Fruit fly (Drosophila melanogaster) whole organism, embryonic: ENCODE measurements around the gene CG34298.
A peak's percentile ranks its signal among the peaks of the same experiment; 100 is the strongest.

Experiments
- Atf-2 ChIP-seq: fragments of 200-800 bp; sonication (Bioruptor generic); optimal IDR thresholded peaks from 2 replicates; lab custom pipeline; 2016; ENCODE audit warnings: missing biosample characterization, missing genetic modification characterization
- Blimp-1 ChIP-seq: fragments of 200-800 bp; sonication (Bioruptor generic); optimal IDR thresholded peaks from 3 replicates; lab custom pipeline; 2018; ENCODE audit warnings: missing biosample characterization, missing genetic modification characterization, mild to moderate bottlenecking, moderate library complexity, missing genetic modification reagents
- CG12219 ChIP-seq: fragments of 200-800 bp; sonication (Bioruptor generic); optimal IDR thresholded peaks from 3 replicates; lab custom pipeline; 2018; ENCODE audit warnings: missing biosample characterization, mild to moderate bottlenecking, missing genetic modification characterization
- CG12744 ChIP-seq: fragments of 200-800 bp; sonication (Bioruptor generic); optimal IDR thresholded peaks from 2 replicates; lab custom pipeline; 2016; ENCODE audit warnings: missing biosample characterization, missing genetic modification characterization
- CG13296 ChIP-seq: fragments of 200-800 bp; sonication (Bioruptor generic); optimal IDR thresholded peaks from 3 replicates; lab custom pipeline; 2018; ENCODE audit warnings: missing biosample characterization, mild to moderate bottlenecking, missing genetic modification characterization
- CG13424 ChIP-seq: fragments of 200-800 bp; sonication (Bioruptor generic); optimal IDR thresholded peaks from 2 replicates; lab custom pipeline; 2019; ENCODE audit warnings: missing biosample characterization, mild to moderate bottlenecking, missing genetic modification characterization, moderate library complexity
- CG14441 ChIP-seq: fragments of 200-800 bp; sonication (Bioruptor generic); IDR thresholded peaks from 2 replicates; pipeline ENCODE4 v1.3.6; 2022; ENCODE audit warnings: missing biosample characterization, missing genetic modification characterization
- CG15479 ChIP-seq: fragments of 200-800 bp; sonication (Bioruptor generic); optimal IDR thresholded peaks from 3 replicates; lab custom pipeline; 2019; ENCODE audit warnings: missing biosample characterization, mild to moderate bottlenecking, missing genetic modification characterization, moderate library complexity
- CG15601 ChIP-seq: fragments of 200-800 bp; sonication (Bioruptor generic); optimal IDR thresholded peaks from 3 replicates; lab custom pipeline; 2019; ENCODE audit warnings: missing biosample characterization, mild to moderate bottlenecking, missing genetic modification characterization, moderate library complexity
- CG17361 ChIP-seq: fragments of 200-800 bp; sonication (Bioruptor generic); IDR thresholded peaks from 3 replicates; pipeline ENCODE4 v1.3.6; 2022; ENCODE audit warnings: missing biosample characterization, missing genetic modification characterization
- CG1832 ChIP-seq: fragments of 200-800 bp; sonication (Bioruptor generic); optimal IDR thresholded peaks from 2 replicates; lab custom pipeline; 2017; ENCODE audit warnings: missing biosample characterization, mild to moderate bottlenecking, missing genetic modification characterization, inconsistent platforms
- CG18599 ChIP-seq: fragments of 200-800 bp; sonication (Bioruptor generic); optimal IDR thresholded peaks from 3 replicates; lab custom pipeline; 2017; ENCODE audit warnings: missing biosample characterization, missing genetic modification characterization, mild to moderate bottlenecking, moderate library complexity, missing genetic modification reagents
- CG30403 ChIP-seq: fragments of 200-800 bp; sonication (Bioruptor generic); optimal IDR thresholded peaks from 3 replicates; lab custom pipeline; 2016; ENCODE audit warnings: missing biosample characterization, missing genetic modification characterization
- CG42726 ChIP-seq: fragments of 200-800 bp; sonication (Bioruptor generic); IDR thresholded peaks from 2 replicates; pipeline ENCODE4 v1.3.6; 2022; ENCODE audit warnings: missing biosample characterization, missing genetic modification characterization; ENCODE audit not compliant: partially characterized antibody
- CG4730 ChIP-seq: fragments of 200-800 bp; sonication (Bioruptor generic); IDR thresholded peaks from 2 replicates; pipeline ENCODE4 v1.3.6; 2022; ENCODE audit warnings: missing biosample characterization, missing genetic modification characterization
- CG6791 ChIP-seq: fragments of 200-800 bp; sonication (Bioruptor generic); IDR thresholded peaks from 3 replicates; pipeline ENCODE4 v1.3.6; 2022; ENCODE audit warnings: missing biosample characterization, missing genetic modification characterization; ENCODE audit not compliant: partially characterized antibody
- CG6854 ChIP-seq: fragments of 200-800 bp; sonication (Bioruptor generic); optimal IDR thresholded peaks from 3 replicates; lab custom pipeline; 2017; ENCODE audit warnings: missing biosample characterization, mild to moderate bottlenecking, missing genetic modification characterization
- CG7987 ChIP-seq: fragments of 200-800 bp; sonication (Bioruptor generic); optimal IDR thresholded peaks from 2 replicates; lab custom pipeline; 2018; ENCODE audit warnings: missing biosample characterization, mild to moderate bottlenecking, missing genetic modification characterization, moderate library complexity
- CG8359 ChIP-seq: fragments of 200-800 bp; sonication (Bioruptor generic); optimal IDR thresholded peaks from 2 replicates; lab custom pipeline; 2017; ENCODE audit warnings: missing biosample characterization, mild to moderate bottlenecking, missing genetic modification characterization, borderline replicate concordance
- CG8388 ChIP-seq: fragments of 200-800 bp; sonication (Bioruptor generic); optimal IDR thresholded peaks from 2 replicates; lab custom pipeline; 2019; ENCODE audit warnings: missing biosample characterization, mild to moderate bottlenecking, missing genetic modification characterization, moderate library complexity
- CG8944 ChIP-seq: fragments of 200-800 bp; sonication (Bioruptor generic); optimal IDR thresholded peaks from 3 replicates; lab custom pipeline; 2016; ENCODE audit warnings: missing biosample characterization, missing genetic modification characterization
- Dfd ChIP-seq, 2 experiments: fragments of >200 bp; optimal IDR thresholded peaks; 2 replicates each; lab custom pipeline; 2017; ENCODE audit warnings: missing biosample characterization in 2 of 2, missing genetic modification characterization in 2 of 2
- Dref ChIP-seq: fragments of 200-800 bp; sonication (Bioruptor generic); IDR thresholded peaks from 2 replicates; pipeline ENCODE4 v1.3.6; 2022; ENCODE audit warnings: missing biosample characterization, missing genetic modification characterization
- Ets65A ChIP-seq: fragments of 200-800 bp; sonication (Bioruptor generic); peaks from one replicate; lab custom pipeline; 2016; ENCODE audit warnings: missing biosample characterization, missing genetic modification characterization
- H2.0 ChIP-seq: fragments of 200-800 bp; sonication (Bioruptor generic); IDR thresholded peaks from 2 replicates; pipeline ENCODE4 v1.3.6; 2022; ENCODE audit warnings: missing biosample characterization, missing genetic modification characterization
- HLH54F ChIP-seq: fragments of 200-800 bp; sonication (Bioruptor generic); optimal IDR thresholded peaks from 3 replicates; lab custom pipeline; 2016; ENCODE audit warnings: missing biosample characterization, missing genetic modification characterization
- Hmr ChIP-seq: fragments of 200-800 bp; sonication (Bioruptor generic); optimal IDR thresholded peaks from 3 replicates; lab custom pipeline; 2017; ENCODE audit warnings: mild to moderate bottlenecking, missing biosample characterization, missing genetic modification reagents, missing genetic modification characterization
- Optix ChIP-seq: fragments of 200-800 bp; sonication (Bioruptor generic); IDR thresholded peaks from 3 replicates; pipeline ENCODE4 v1.3.6; 2022; ENCODE audit warnings: missing biosample characterization, missing genetic modification characterization
- PHDP ChIP-seq: fragments of 200-800 bp; sonication (Bioruptor generic); optimal IDR thresholded peaks from 3 replicates; lab custom pipeline; 2018; ENCODE audit warnings: missing biosample characterization, mild to moderate bottlenecking, missing genetic modification characterization, moderate library complexity
- Poxn ChIP-seq: fragments of 200-800 bp; sonication (Bioruptor generic); IDR thresholded peaks from 2 replicates; pipeline ENCODE4 v1.3.6; 2022; ENCODE audit warnings: missing biosample characterization, missing genetic modification characterization
- Spps ChIP-seq: fragments of 200-800 bp; sonication (Bioruptor generic); optimal IDR thresholded peaks from 2 replicates; lab custom pipeline; 2018; ENCODE audit warnings: missing biosample characterization, mild to moderate bottlenecking, missing genetic modification characterization
- abd-A ChIP-seq: fragments of 200-800 bp; sonication (Bioruptor generic); optimal IDR thresholded peaks from 3 replicates; lab custom pipeline; 2019; ENCODE audit warnings: missing biosample characterization, mild to moderate bottlenecking, missing genetic modification characterization, moderate library complexity
- ara ChIP-seq: fragments of 200-800 bp; sonication (Bioruptor generic); IDR thresholded peaks from 2 replicates; pipeline ENCODE4 v1.3.6; 2022; ENCODE audit warnings: missing biosample characterization, missing genetic modification characterization
- bbx ChIP-seq: fragments of 200-800 bp; sonication (Bioruptor generic); IDR thresholded peaks from 2 replicates; pipeline ENCODE4 v1.3.6; 2022; ENCODE audit warnings: missing biosample characterization, missing genetic modification characterization; ENCODE audit not compliant: partially characterized antibody
- chm ChIP-seq: fragments of 200-800 bp; sonication (Bioruptor generic); IDR thresholded peaks from 2 replicates; pipeline ENCODE4 v1.3.6; 2022; ENCODE audit warnings: missing biosample characterization, missing genetic modification characterization
- chn ChIP-seq: fragments of 200-800 bp; sonication (Bioruptor generic); optimal IDR thresholded peaks from 2 replicates; lab custom pipeline; 2016; ENCODE audit warnings: missing biosample characterization, missing genetic modification characterization
- cwo ChIP-seq: fragments of 200-800 bp; sonication (Bioruptor generic); optimal IDR thresholded peaks from 3 replicates; lab custom pipeline; 2017; ENCODE audit warnings: missing biosample characterization, missing genetic modification characterization, mild to moderate bottlenecking, moderate library complexity, missing genetic modification reagents
- en ChIP-seq: fragments of 200-800 bp; sonication (Bioruptor generic); optimal IDR thresholded peaks from 2 replicates; lab custom pipeline; 2016; ENCODE audit warnings: missing biosample characterization, missing genetic modification characterization
- eve ChIP-seq, 2 experiments: fragments of >200 bp; optimal IDR thresholded peaks; 2 replicates each; lab custom pipeline; 2017; ENCODE audit warnings: missing biosample characterization in 2 of 2, missing genetic modification characterization in 2 of 2
- grn ChIP-seq: fragments of 200-800 bp; sonication (Bioruptor generic); optimal IDR thresholded peaks from 3 replicates; lab custom pipeline; 2017; ENCODE audit warnings: missing biosample characterization, missing genetic modification characterization
- hkb ChIP-seq, 2 experiments: fragments of 200-800 bp in 1 of 2; fragments of >200 bp in 1 of 2; sonication (Bioruptor generic) in 1 of 2; IDR thresholded peaks in 1 of 2; optimal IDR thresholded peaks in 1 of 2; 2 replicates each; pipeline versions ENCODE4 v1.3.6 to Lab custom; 2017 to 2022; ENCODE audit warnings: missing biosample characterization in 1 of 2, missing genetic modification characterization in 1 of 2
- nerfin-2 ChIP-seq: fragments of 200-800 bp; sonication (Bioruptor generic); IDR thresholded peaks from 2 replicates; pipeline ENCODE4 v1.3.6; 2022; ENCODE audit warnings: missing biosample characterization, missing genetic modification characterization; ENCODE audit not compliant: partially characterized antibody
- pzg ChIP-seq: fragments of 200-800 bp; sonication (Bioruptor generic); optimal IDR thresholded peaks from 3 replicates; lab custom pipeline; 2018; ENCODE audit warnings: missing biosample characterization, mild to moderate bottlenecking, missing genetic modification characterization, moderate library complexity
- sens ChIP-seq: fragments of 200-800 bp; sonication (Bioruptor generic); peaks from one replicate; lab custom pipeline; 2016; ENCODE audit warnings: missing biosample characterization, missing genetic modification characterization
- sim ChIP-seq: fragments of 200-800 bp; sonication (Bioruptor generic); IDR thresholded peaks from 2 replicates; pipeline ENCODE4 v1.3.6; 2022; ENCODE audit warnings: missing biosample characterization, missing genetic modification characterization
- tup ChIP-seq: fragments of 200-800 bp; sonication (Bioruptor generic); optimal IDR thresholded peaks from 2 replicates; lab custom pipeline; 2016; ENCODE audit warnings: missing biosample characterization, mild to moderate bottlenecking, missing genetic modification characterization, moderate library complexity
- zfh1 ChIP-seq: fragments of 200-800 bp; sonication (Bioruptor generic); IDR thresholded peaks from 3 replicates; pipeline ENCODE4 v1.3.6; 2022; ENCODE audit warnings: missing biosample characterization, missing genetic modification characterization

Gene CG34298

DNA sequence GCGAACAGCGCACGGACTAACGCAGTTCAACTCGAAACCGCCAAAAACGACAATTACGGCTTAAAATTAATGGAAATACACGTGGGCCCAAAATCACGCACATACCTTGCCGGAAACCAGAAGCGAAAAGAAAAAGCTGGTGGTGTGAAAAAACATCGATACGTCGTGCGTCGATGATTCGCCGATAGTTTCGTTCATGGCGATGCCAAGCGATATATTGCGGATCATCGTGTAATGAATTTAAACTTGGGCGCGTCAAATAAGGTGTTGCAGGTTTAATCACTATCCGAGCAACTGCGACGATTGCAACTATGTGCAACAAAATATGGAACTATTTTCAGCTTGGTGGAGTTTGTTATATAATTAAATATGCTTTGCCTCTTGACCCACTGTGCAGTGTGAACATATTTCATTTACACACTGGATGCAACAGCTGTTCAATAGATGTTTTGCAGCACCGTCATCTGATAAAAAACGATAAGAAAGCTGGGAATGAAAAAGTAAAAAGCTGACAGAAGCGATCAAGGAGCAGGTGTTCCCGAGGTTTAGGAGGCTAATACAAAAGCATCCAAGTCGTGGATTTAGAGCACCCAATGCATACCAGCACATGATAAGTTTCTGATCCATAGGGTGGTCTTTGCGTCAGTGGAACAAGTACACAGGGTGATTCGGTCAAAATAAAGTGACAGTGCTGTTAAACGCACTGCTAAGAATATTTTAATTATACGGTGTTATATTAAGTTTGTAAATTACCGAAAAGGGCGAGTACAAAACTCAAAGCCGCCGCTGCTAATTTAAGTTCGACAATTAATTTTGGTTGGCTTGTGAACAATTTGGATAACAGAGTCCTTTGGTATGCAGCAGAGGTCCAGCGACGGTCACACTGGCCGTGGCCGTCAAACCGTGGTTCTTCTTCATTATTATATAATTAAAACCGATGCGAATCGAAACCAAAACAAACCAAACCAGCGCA, 46.7 kb downstream of the CG34298 start, which contains the start of the genes RpL32 and CG7943:
Gene RpL32 (minus strand): TSS at position 133 of the 973 bp plus-strand sequence.
Gene CG7943 (plus strand): TSS at position 442 of the 973 bp plus-strand sequence.
- TF ChIP-seq CG42726 = peak; percentile 100
- TF ChIP-seq CG30403 (GFP tag; lab: Kevin White, UChicago) = peak; percentile 94
- peak; percentile 81 for TF ChIP-seq sim
- peak; percentile 80 for TF ChIP-seq Atf-2 (GFP tag; lab: Kevin White, UChicago)
- peak; percentile 96 for TF ChIP-seq Hmr (GFP tag; lab: Kevin White, UChicago)
- peak; percentile 90 for TF ChIP-seq chn (GFP tag; lab: Kevin White, UChicago)
- peak; percentile 96 for TF ChIP-seq CG17361 (GFP tag; lab: Robert Waterston, UW)
- no peak for TF ChIP-seq Dfd (GFP tag; optimal IDR thresholded peaks at IDR 0.05; lab: Kevin White, UChicago)
- peak; percentile 77 for TF ChIP-seq CG12219
- TF ChIP-seq Ets65A (GFP tag; lab: Kevin White, UChicago) = peak; percentile 99
- peak; percentile 95 for TF ChIP-seq tup (GFP tag; lab: Kevin White, UChicago)
- no peak for TF ChIP-seq CG1832
- TF ChIP-seq eve (GFP tag; optimal IDR thresholded peaks at IDR 0.05; lab: Kevin White, UChicago) = peak in 1 of 2 experiments; percentile 77
- TF ChIP-seq CG6854 (GFP tag; lab: Kevin White, UChicago) = peak; percentile 93
- TF ChIP-seq CG14441 (GFP tag; lab: Robert Waterston, UW) = peak; percentile 92
- TF ChIP-seq CG4730 (GFP tag; lab: Robert Waterston, UW) = peak; percentile 86
- peak; percentile 77 for TF ChIP-seq CG12744 (GFP tag; lab: Kevin White, UChicago)
- peak; percentile 90 for TF ChIP-seq ara (GFP tag; lab: Robert Waterston, UW)
- peak; percentile 83 for TF ChIP-seq H2.0 (GFP tag; lab: Robert Waterston, UW)
- TF ChIP-seq sens (GFP tag; lab: Kevin White, UChicago) = peak; percentile 97
- TF ChIP-seq CG15479 (GFP tag; lab: Kevin White, UChicago) = peak; percentile 48
- TF ChIP-seq hkb (optimal IDR thresholded peaks at IDR 0.05; lab: Kevin White, UChicago) = peak; percentile 62
- TF ChIP-seq hkb (GFP tag; IDR thresholded peaks at IDR 0.05; lab: Robert Waterston, UW) = peak; percentile 96
- TF ChIP-seq CG8359 (GFP tag; lab: Kevin White, UChicago) = peak; percentile 85
- peak; percentile 91 for TF ChIP-seq PHDP (tag; lab: Kevin White, UChicago)
- peak; percentile 100 for TF ChIP-seq nerfin-2 (GFP tag; lab: Robert Waterston, UW)
- peak; percentile 96 for TF ChIP-seq CG18599
- TF ChIP-seq pzg = peak; percentile 92
- peak; percentile 83 for TF ChIP-seq CG15601 (tag; lab: Kevin White, UChicago)
- peak; percentile 97 for TF ChIP-seq CG13296 (GFP tag; lab: Kevin White, UChicago)
- TF ChIP-seq cwo = peak; percentile 82
- peak; percentile 100 for TF ChIP-seq bbx
- peak; percentile 83 for TF ChIP-seq CG13424 (tag; lab: Kevin White, UChicago)
- TF ChIP-seq Dref (GFP tag; lab: Robert Waterston, UW) = peak; percentile 89
- peak; percentile 80 for TF ChIP-seq grn (GFP tag; lab: Kevin White, UChicago)
- TF ChIP-seq chm (GFP tag; lab: Robert Waterston, UW) = peak; percentile 97
- TF ChIP-seq Blimp-1 (GFP tag; lab: Kevin White, UChicago) = peak; percentile 88
- TF ChIP-seq zfh1 (GFP tag; lab: Robert Waterston, UW) = peak; percentile 96
- peak; percentile 77 for TF ChIP-seq Spps (tag; lab: Kevin White, UChicago)
- peak; percentile 97 for TF ChIP-seq CG8944
- TF ChIP-seq abd-A (tag; lab: Kevin White, UChicago) = no peak
- TF ChIP-seq HLH54F (GFP tag; lab: Kevin White, UChicago) = peak; percentile 90
- TF ChIP-seq CG6791 (GFP tag; lab: Robert Waterston, UW) = peak; percentile 100
- TF ChIP-seq CG8388 (GFP tag; lab: Kevin White, UChicago) = peak; percentile 82
- TF ChIP-seq Optix (GFP tag; lab: Robert Waterston, UW) = peak; percentile 97
- TF ChIP-seq en = peak; percentile 90
- peak; percentile 85 for TF ChIP-seq Poxn (GFP tag; lab: Robert Waterston, UW)
- peak; percentile 98 for TF ChIP-seq CG7987 (GFP tag; lab: Kevin White, UChicago)
